Fruit fly (Drosophila melanogaster) whole organism, prepupa: ENCODE measurements around the gene ND-75.

ENCODE experiments used
- Blimp-1 ChIP-seq: fragments of 200-800 bp; sonication (Bioruptor generic); optimal IDR thresholded peaks from 3 replicates; lab custom pipeline; 2017; ENCODE audit warnings: missing biosample characterization, missing genetic modification characterization, mild to moderate bottlenecking, moderate library complexity, missing genetic modification reagents
- CG10631 ChIP-seq: fragments of 200-800 bp; sonication (Bioruptor generic); optimal IDR thresholded peaks from 2 replicates; lab custom pipeline; 2016; ENCODE audit warnings: missing biosample characterization, missing genetic modification characterization
- CG10669 ChIP-seq: fragments of 200-800 bp; sonication (Bioruptor generic); optimal IDR thresholded peaks from 3 replicates; lab custom pipeline; 2018; ENCODE audit warnings: missing biosample characterization, mild to moderate bottlenecking, missing genetic modification characterization, moderate library complexity
- CG11902 ChIP-seq: fragments of 200-800 bp; sonication (Bioruptor generic); optimal IDR thresholded peaks from 3 replicates; lab custom pipeline; 2016; ENCODE audit warnings: missing biosample characterization, missing genetic modification characterization
- CG15336 ChIP-seq: fragments of 200-800 bp; sonication (Bioruptor generic); IDR thresholded peaks from 2 replicates; pipeline ENCODE4 v1.3.6; 2022; ENCODE audit warnings: missing biosample characterization, missing genetic modification characterization
- CG1621 ChIP-seq: fragments of 200-800 bp; sonication (Bioruptor generic); optimal IDR thresholded peaks from 3 replicates; lab custom pipeline; 2018; ENCODE audit warnings: missing biosample characterization, mild to moderate bottlenecking, missing genetic modification characterization
- CG16779 ChIP-seq: fragments of 200-800 bp; sonication (Bioruptor generic); optimal IDR thresholded peaks from 3 replicates; lab custom pipeline; 2017; ENCODE audit warnings: missing biosample characterization, mild to moderate bottlenecking, missing genetic modification characterization
- CG3032 ChIP-seq: fragments of 200-800 bp; optimal IDR thresholded peaks from 2 replicates; lab custom pipeline; 2019; ENCODE audit warnings: missing biosample characterization, mild to moderate bottlenecking, missing genetic modification characterization, moderate library complexity
- CG32006 ChIP-seq: fragments of 200-800 bp; sonication (Bioruptor generic); optimal IDR thresholded peaks from 3 replicates; lab custom pipeline; 2017; ENCODE audit warnings: missing biosample characterization, mild to moderate bottlenecking, missing genetic modification characterization
- CG34406 ChIP-seq: fragments of 200-800 bp; sonication (Bioruptor generic); optimal IDR thresholded peaks from 3 replicates; lab custom pipeline; 2016; ENCODE audit warnings: missing biosample characterization, missing genetic modification characterization
- CG3919 ChIP-seq: fragments of 200-800 bp; sonication (Bioruptor generic); optimal IDR thresholded peaks from 3 replicates; lab custom pipeline; 2016; ENCODE audit warnings: missing biosample characterization, missing genetic modification characterization
- CG4318 ChIP-seq: fragments of 200-800 bp; sonication (Bioruptor generic); optimal IDR thresholded peaks from 3 replicates; lab custom pipeline; 2017; ENCODE audit warnings: missing biosample characterization, mild to moderate bottlenecking, missing genetic modification characterization
- CG6163 ChIP-seq: fragments of 200-800 bp; sonication (Bioruptor generic); IDR thresholded peaks from 3 replicates; pipeline ENCODE4 v1.3.6; 2022; ENCODE audit warnings: missing biosample characterization, missing genetic modification characterization
- CG6792 ChIP-seq: fragments of 200-800 bp; sonication (Bioruptor generic); optimal IDR thresholded peaks from 3 replicates; lab custom pipeline; 2016; ENCODE audit warnings: missing biosample characterization, missing genetic modification characterization
- CG6808 ChIP-seq: fragments of 200-800 bp; sonication (Bioruptor generic); optimal IDR thresholded peaks from 3 replicates; lab custom pipeline; 2017; ENCODE audit warnings: missing biosample characterization, missing genetic modification characterization, mild to moderate bottlenecking, moderate library complexity, missing genetic modification reagents
- CG7368 ChIP-seq: fragments of 200-800 bp; sonication (Bioruptor generic); optimal IDR thresholded peaks from 3 replicates; lab custom pipeline; 2016; ENCODE audit warnings: missing biosample characterization, missing genetic modification characterization
- CG8319 ChIP-seq: fragments of 200-800 bp; sonication (Bioruptor generic); optimal IDR thresholded peaks from 3 replicates; lab custom pipeline; 2016; ENCODE audit warnings: missing biosample characterization, missing genetic modification characterization
- CG8632 ChIP-seq: fragments of 200-800 bp; sonication (Bioruptor generic); optimal IDR thresholded peaks from 3 replicates; lab custom pipeline; 2016; ENCODE audit warnings: missing biosample characterization, missing genetic modification characterization
- CG9139 ChIP-seq: fragments of 200-800 bp; sonication (Bioruptor generic); optimal IDR thresholded peaks from 3 replicates; lab custom pipeline; 2017; ENCODE audit warnings: missing biosample characterization, mild to moderate bottlenecking, missing genetic modification characterization
- Eip75B ChIP-seq: fragments of 200-800 bp; sonication (Bioruptor generic); optimal IDR thresholded peaks from 3 replicates; lab custom pipeline; 2016; ENCODE audit warnings: missing biosample characterization, missing genetic modification characterization
- Eip78C ChIP-seq: fragments of 200-800 bp; sonication (Bioruptor generic); peaks from one replicate; lab custom pipeline; 2016; ENCODE audit warnings: missing biosample characterization, missing genetic modification characterization
- Eip93F ChIP-seq: fragments of 200-800 bp; sonication (Bioruptor generic); optimal IDR thresholded peaks from 2 replicates; lab custom pipeline; 2016; ENCODE audit warnings: missing biosample characterization, mild to moderate bottlenecking, missing genetic modification characterization
- Ets21C ChIP-seq: fragments of 200-800 bp; sonication (Bioruptor generic); optimal IDR thresholded peaks from 3 replicates; lab custom pipeline; 2016; ENCODE audit warnings: missing biosample characterization, missing genetic modification characterization
- Ets96B ChIP-seq: fragments of 200-800 bp; optimal IDR thresholded peaks from 2 replicates; lab custom pipeline; 2019; ENCODE audit warnings: missing biosample characterization, mild to moderate bottlenecking, missing genetic modification characterization, moderate library complexity
- Gug ChIP-seq: fragments of 200-800 bp; sonication (Bioruptor generic); IDR thresholded peaks from 2 replicates; pipeline ENCODE4 v1.3.6; 2022; ENCODE audit warnings: missing biosample characterization, missing genetic modification characterization
- Hr38 ChIP-seq: sonication (Bioruptor generic); optimal IDR thresholded peaks from 2 replicates; lab custom pipeline; 2016; ENCODE audit warnings: missing biosample characterization, missing genetic modification characterization
- Hr4 ChIP-seq: fragments of 200-800 bp; sonication (Bioruptor generic); optimal IDR thresholded peaks from 3 replicates; lab custom pipeline; 2016; ENCODE audit warnings: missing biosample characterization, missing genetic modification characterization
- Lpt ChIP-seq: fragments of 200-800 bp; sonication (Bioruptor generic); optimal IDR thresholded peaks from 3 replicates; lab custom pipeline; 2016; ENCODE audit warnings: missing biosample characterization, missing genetic modification characterization
- Met ChIP-seq: fragments of 200-800 bp; sonication (Bioruptor generic); optimal IDR thresholded peaks from 3 replicates; lab custom pipeline; 2016; ENCODE audit warnings: missing biosample characterization, missing genetic modification characterization
- Smox ChIP-seq: fragments of 200-800 bp; sonication (Bioruptor generic); optimal IDR thresholded peaks from 3 replicates; lab custom pipeline; 2016; ENCODE audit warnings: missing biosample characterization, missing genetic modification characterization
- Sox102F ChIP-seq: fragments of 200-800 bp; sonication (Bioruptor generic); optimal IDR thresholded peaks from 2 replicates; lab custom pipeline; 2016; ENCODE audit warnings: missing biosample characterization, mild to moderate bottlenecking, missing genetic modification characterization
- Sox14 ChIP-seq: fragments of 200-800 bp; sonication (Bioruptor generic); optimal IDR thresholded peaks from 3 replicates; lab custom pipeline; 2016; ENCODE audit warnings: missing biosample characterization, missing genetic modification characterization
- acj6 ChIP-seq: fragments of 200-800 bp; sonication (Bioruptor generic); optimal IDR thresholded peaks from 3 replicates; lab custom pipeline; 2016; ENCODE audit warnings: missing biosample characterization, missing genetic modification characterization
- cyc ChIP-seq: fragments of 200-800 bp; sonication (Bioruptor generic); optimal IDR thresholded peaks from 3 replicates; lab custom pipeline; 2016; ENCODE audit warnings: missing biosample characterization, missing genetic modification characterization
- dac ChIP-seq: fragments of 200-800 bp; sonication (Bioruptor generic); optimal IDR thresholded peaks from 2 replicates; lab custom pipeline; 2017; ENCODE audit warnings: missing biosample characterization, mild to moderate bottlenecking, missing genetic modification characterization
- dsx ChIP-seq: fragments of 200-800 bp; optimal IDR thresholded peaks from 3 replicates; lab custom pipeline; 2019; ENCODE audit warnings: missing biosample characterization, mild to moderate bottlenecking, missing genetic modification characterization, moderate library complexity; ENCODE audit not compliant: poor library complexity, severe bottlenecking
- eg ChIP-seq: fragments of 200-800 bp; sonication (Bioruptor generic); IDR thresholded peaks from 3 replicates; pipeline ENCODE4 v1.3.6; 2022; ENCODE audit warnings: missing biosample characterization, missing genetic modification characterization
- fd85E ChIP-seq: fragments of 200-800 bp; sonication (Bioruptor generic); optimal IDR thresholded peaks from 3 replicates; lab custom pipeline; 2016; ENCODE audit warnings: missing biosample characterization, missing genetic modification characterization
- net ChIP-seq: fragments of 200-800 bp; sonication (Bioruptor generic); optimal IDR thresholded peaks from 3 replicates; lab custom pipeline; 2016; ENCODE audit warnings: missing biosample characterization, missing genetic modification characterization
- pdm3 ChIP-seq: fragments of 200-800 bp; sonication (Bioruptor generic); optimal IDR thresholded peaks from 3 replicates; lab custom pipeline; 2016; ENCODE audit warnings: missing biosample characterization, missing genetic modification characterization
- salr ChIP-seq, 2 experiments: fragments of 200-800 bp; sonication (Bioruptor generic); optimal IDR thresholded peaks; 3 replicates each; lab custom pipeline; 2016 to 2018; ENCODE audit warnings: missing biosample characterization in 2 of 2, missing genetic modification characterization in 2 of 2, mild to moderate bottlenecking in 1 of 2
- svp ChIP-seq: fragments of 200-800 bp; sonication (Bioruptor generic); peaks from one replicate; lab custom pipeline; 2016; ENCODE audit warnings: missing biosample characterization, missing genetic modification characterization

ND-75 gene

dm6 chrX:8271363-8272061, 20.0 kb upstream of the ND-75 start, which contains the start of gene Corp (continued):
- peak; percentile 45 for TF ChIP-seq acj6 (GFP tag; lab: Kevin White, UChicago)
- peak; percentile 58 for TF ChIP-seq CG3919 (GFP tag; lab: Kevin White, UChicago)
- peak; percentile 15 for TF ChIP-seq CG4318 (GFP tag; lab: Kevin White, UChicago)
- peak; percentile 56 for TF ChIP-seq CG10669
- peak; percentile 59 for TF ChIP-seq CG10631 (GFP tag; lab: Kevin White, UChicago)
- no peak for TF ChIP-seq CG7368 (GFP tag; lab: Kevin White, UChicago)
- TF ChIP-seq Hr38 (GFP tag; lab: Kevin White, UChicago), result no peak
- peak; percentile 47 for TF ChIP-seq Met (GFP tag; lab: Kevin White, UChicago)
- TF ChIP-seq svp (GFP tag; lab: Kevin White, UChicago), result peak; percentile 71
- TF ChIP-seq Eip78C (GFP tag; lab: Kevin White, UChicago), result peak; percentile 71

dm6 chrX:8265261-8265660, 13.8 kb upstream of the ND-75 start:
- TF ChIP-seq Blimp-1 (GFP tag; lab: Kevin White, UChicago) (no peak), CG8632 (GFP tag; lab: Kevin White, UChicago) (no peak)

DNA sequence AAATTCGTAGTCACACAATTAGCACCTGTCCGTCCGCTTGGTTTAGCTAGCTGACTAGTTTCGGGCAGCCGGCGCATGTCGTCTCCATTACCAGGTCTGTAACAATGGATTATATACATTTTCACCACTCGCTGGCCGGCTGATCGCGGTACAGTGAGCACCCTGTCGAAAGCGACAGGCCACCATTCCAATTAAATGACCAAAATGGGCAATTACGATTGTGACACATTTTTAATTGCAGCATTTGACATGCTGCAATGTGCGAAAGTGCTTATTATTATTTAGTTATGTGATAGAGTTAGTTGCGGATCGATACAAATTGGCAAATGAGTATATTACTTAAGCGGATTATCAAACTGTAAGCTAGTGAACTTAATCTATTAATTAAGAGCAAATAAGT, 11.7 kb upstream of the ND-75 start:
- TF ChIP-seq Ets21C (GFP tag; lab: Kevin White, UChicago) (no peak), Eip78C (GFP tag; lab: Kevin White, UChicago) (peak; percentile 16), CG9139 (no peak), CG32006 (GFP tag; lab: Kevin White, UChicago) (peak; percentile 45), Hr4 (GFP tag; lab: Kevin White, UChicago) (peak; percentile 29), CG4318 (GFP tag; lab: Kevin White, UChicago) (peak; percentile 2), CG6163 (GFP tag; lab: Robert Waterston, UW) (no peak)
- TF ChIP-seq, all 60 proteins: peak for 4

DNA sequence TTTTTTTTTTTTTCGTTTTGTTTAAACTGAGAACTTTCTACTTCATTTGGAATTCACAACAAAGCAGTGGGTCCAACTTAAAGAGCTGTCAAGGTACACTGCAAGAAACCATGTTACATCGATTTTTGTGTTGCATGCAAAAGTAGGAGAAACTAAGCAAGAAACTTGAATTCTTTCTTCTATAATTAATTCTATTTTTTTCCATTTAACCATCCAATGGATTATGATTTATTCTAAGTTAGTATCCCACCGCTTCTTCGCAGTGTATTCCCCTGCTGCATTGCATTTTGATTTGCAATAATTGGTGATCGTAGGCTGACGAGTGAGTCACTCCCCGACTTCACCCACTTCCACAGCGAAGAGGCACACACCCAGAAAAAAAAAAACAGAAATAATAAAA, 8.4 kb upstream of the ND-75 start:
- TF ChIP-seq CG34406 (GFP tag; lab: Kevin White, UChicago) (peak; percentile 14), Eip93F (GFP tag; lab: Kevin White, UChicago) (no peak), Hr38 (GFP tag; lab: Kevin White, UChicago) (no peak), pdm3 (peak; percentile 49), fd85E (GFP tag; lab: Kevin White, UChicago) (no peak), Hr4 (GFP tag; lab: Kevin White, UChicago) (peak; percentile 61), acj6 (GFP tag; lab: Kevin White, UChicago) (peak; percentile 32), CG11902 (GFP tag; lab: Kevin White, UChicago) (no peak), CG1621 (tag; lab: Kevin White, UChicago) (no peak), CG3032 (tag; lab: Kevin White, UChicago) (peak; percentile 40), CG6792 (no peak), salr (GFP tag; optimal IDR thresholded peaks at IDR 0.05; lab: Kevin White, UChicago) (peak in 1 of 2 experiments; percentile 21), CG8319 (GFP tag; lab: Kevin White, UChicago) (no peak), Ets21C (GFP tag; lab: Kevin White, UChicago) (no peak), Smox (peak; percentile 3), CG16779 (tag; lab: Kevin White, UChicago) (no peak), Ets96B (tag; lab: Kevin White, UChicago) (peak; percentile 22), dac (GFP tag; lab: Kevin White, UChicago) (peak; percentile 5), CG6808 (GFP tag; lab: Kevin White, UChicago) (peak; percentile 7), Eip78C (GFP tag; lab: Kevin White, UChicago) (peak; percentile 73), dsx (GFP tag; lab: Kevin White, UChicago) (no peak), CG32006 (GFP tag; lab: Kevin White, UChicago) (peak; percentile 63), net (GFP tag; lab: Kevin White, UChicago) (peak; percentile 29), CG15336 (peak; percentile 70), cyc (no peak), eg (peak; percentile 74), Eip75B (peak; percentile 20), CG9139 (no peak), CG10669 (peak; percentile 14), CG10631 (GFP tag; lab: Kevin White, UChicago) (peak; percentile 42), CG8632 (GFP tag; lab: Kevin White, UChicago) (peak; percentile 4), Gug (GFP tag; lab: Robert Waterston, UW) (0 out of 2 replicates have a peak, but pooled peaks have one; percentile 14), svp (GFP tag; lab: Kevin White, UChicago) (peak; percentile 37), Lpt (GFP tag; lab: Kevin White, UChicago) (peak; percentile 53), Sox14 (GFP tag; lab: Kevin White, UChicago) (peak; percentile 23), Blimp-1 (GFP tag; lab: Kevin White, UChicago) (no peak), Sox102F (no peak), Met (GFP tag; lab: Kevin White, UChicago) (peak; percentile 33)
